Worm (Caenorhabditis elegans) whole organism, young adult: Measurements from ENCODE around the gene mrpl-35.

ENCODE experiments used
- B0261.1 ChIP-seq: sonication (generic microtip); optimal IDR thresholded peaks from 2 replicates; lab custom pipeline; 2016; ENCODE audit warnings: mild to moderate bottlenecking, missing genetic modification characterization, moderate library complexity, missing compliant biosample characterization
- B0336.3 ChIP-seq: fragments of 200-800 bp; sonication (Bioruptor generic); IDR thresholded peaks from 2 replicates; pipeline ENCODE4 v1.3.6; 2022; ENCODE audit warnings: missing genetic modification characterization, missing compliant biosample characterization
- C17E4.6 ChIP-seq: fragments of 200-800 bp; sonication (Bioruptor generic); IDR thresholded peaks from 2 replicates; pipeline ENCODE4 v1.3.6; 2022; ENCODE audit warnings: missing genetic modification reagents, missing genetic modification characterization, missing compliant biosample characterization
- F23B12.7 ChIP-seq: sonication (generic microtip); optimal IDR thresholded peaks from 2 replicates; lab custom pipeline; 2017; ENCODE audit warnings: missing genetic modification characterization, mild to moderate bottlenecking, missing compliant biosample characterization, antibody characterized with exemption, moderate library complexity; ENCODE audit not compliant: insufficient read depth
- F39B2.1 ChIP-seq: fragments of 200-800 bp; sonication (Bioruptor generic); IDR thresholded peaks from 2 replicates; pipeline ENCODE4 v1.3.6; 2022; ENCODE audit warnings: missing genetic modification reagents, missing genetic modification characterization, missing compliant biosample characterization
- T07F8.4 ChIP-seq: sonication (generic microtip); optimal IDR thresholded peaks from 2 replicates; lab custom pipeline; 2016; ENCODE audit warnings: mild to moderate bottlenecking, missing genetic modification characterization, moderate library complexity, missing compliant biosample characterization
- T26A5.8 ChIP-seq: sonication (generic microtip); optimal IDR thresholded peaks from 2 replicates; lab custom pipeline; 2016; ENCODE audit warnings: missing genetic modification characterization, missing compliant biosample characterization
- Y56A3A.18 ChIP-seq: fragments of 200-800 bp; sonication (Bioruptor generic); IDR thresholded peaks from 2 replicates; pipeline ENCODE4 v1.3.6; 2022; ENCODE audit warnings: missing genetic modification reagents, missing genetic modification characterization, missing compliant biosample characterization
- ZK185.1 ChIP-seq: sonication (generic microtip); optimal IDR thresholded peaks from 2 replicates; lab custom pipeline; 2016; ENCODE audit warnings: mild to moderate bottlenecking, missing genetic modification characterization, missing compliant biosample characterization; ENCODE audit not compliant: poor library complexity, severe bottlenecking
- aptf-2 ChIP-seq: fragments of 200-800 bp; sonication (Bioruptor generic); conservative IDR thresholded peaks from 2 replicates; pipeline ENCODE4 v1.3.6; 2022; ENCODE audit warnings: missing genetic modification reagents, missing genetic modification characterization, missing compliant biosample characterization
- athp-1 ChIP-seq: sonication (generic microtip); optimal IDR thresholded peaks from 2 replicates; lab custom pipeline; 2017; ENCODE audit warnings: mild to moderate bottlenecking, missing genetic modification characterization, missing compliant biosample characterization
- attf-5 ChIP-seq: fragments of 200-800 bp; sonication (Bioruptor generic); optimal IDR thresholded peaks from 2 replicates; lab custom pipeline; 2018; ENCODE audit warnings: mild to moderate bottlenecking, missing genetic modification characterization, missing compliant biosample characterization
- attf-6 ChIP-seq: fragments of 200-800 bp; sonication (Bioruptor generic); IDR thresholded peaks from 2 replicates; pipeline ENCODE4 v1.3.6; 2022; ENCODE audit warnings: missing genetic modification reagents, missing genetic modification characterization, missing compliant biosample characterization
- bed-2 ChIP-seq: fragments of 200-800 bp; sonication (Bioruptor generic); IDR thresholded peaks from 2 replicates; pipeline ENCODE4 v1.3.6; 2022; ENCODE audit warnings: missing genetic modification reagents, missing genetic modification characterization, missing compliant biosample characterization
- ceh-27 ChIP-seq: fragments of 200-800 bp; sonication (Bioruptor generic); optimal IDR thresholded peaks from 2 replicates; lab custom pipeline; 2018; ENCODE audit warnings: mild to moderate bottlenecking, missing genetic modification characterization, moderate library complexity, missing compliant biosample characterization
- dox-1 ChIP-seq: fragments of 200-800 bp; sonication (Bioruptor generic); IDR thresholded peaks from 2 replicates; pipeline ENCODE4 v1.3.6; 2022; ENCODE audit warnings: missing genetic modification reagents, missing genetic modification characterization, missing compliant biosample characterization
- dpl-1 ChIP-seq: fragments of 150-350 bp; optimal IDR thresholded peaks from 2 replicates; lab custom pipeline; 2014; ENCODE audit warnings: missing biosample characterization, missing genetic modification reagents, missing genetic modification characterization
- efl-1 ChIP-seq: fragments of 150-350 bp; optimal IDR thresholded peaks from 2 replicates; lab custom pipeline; 2014; ENCODE audit warnings: missing biosample characterization, missing genetic modification reagents, missing genetic modification characterization
- hlh-12 ChIP-seq: sonication (generic microtip); optimal IDR thresholded peaks from 2 replicates; lab custom pipeline; 2016; ENCODE audit warnings: missing genetic modification characterization, missing compliant biosample characterization
- hlh-26 ChIP-seq: fragments of 200-800 bp; sonication (Bioruptor generic); conservative IDR thresholded peaks from 2 replicates; pipeline ENCODE4 v1.3.6; 2022; ENCODE audit warnings: missing genetic modification reagents, missing genetic modification characterization, missing compliant biosample characterization
- lin-35 ChIP-seq, 3 experiments: fragments of 150-350 bp in 2 of 3; sonication (generic microtip) in 1 of 3; optimal IDR thresholded peaks; 2 replicates each; lab custom pipeline; 2014 to 2018; ENCODE audit warnings: missing biosample characterization in 3 of 3, missing genetic modification characterization in 3 of 3, missing genetic modification reagents in 3 of 3
- lsl-1 ChIP-seq: fragments of 200-800 bp; sonication (Bioruptor generic); optimal IDR thresholded peaks from 2 replicates; lab custom pipeline; 2018; ENCODE audit warnings: mild to moderate bottlenecking, missing genetic modification characterization, moderate library complexity, missing compliant biosample characterization
- madf-10 ChIP-seq: sonication (generic microtip); optimal IDR thresholded peaks from 2 replicates; lab custom pipeline; 2016; ENCODE audit warnings: mild to moderate bottlenecking, missing genetic modification characterization, missing compliant biosample characterization
- madf-8 ChIP-seq: fragments of 200-800 bp; sonication (Bioruptor generic); conservative IDR thresholded peaks from 2 replicates; pipeline ENCODE4 v1.3.6; 2022; ENCODE audit warnings: missing genetic modification reagents, missing genetic modification characterization, missing compliant biosample characterization
- mcd-1 ChIP-seq: fragments of 200-800 bp; sonication (Bioruptor generic); IDR thresholded peaks from 2 replicates; pipeline ENCODE4 v1.3.6; 2022; ENCODE audit warnings: missing genetic modification reagents, missing genetic modification characterization, missing compliant biosample characterization
- nhr-27 ChIP-seq: fragments of 200-800 bp; sonication (Bioruptor generic); optimal IDR thresholded peaks from 2 replicates; lab custom pipeline; 2018; ENCODE audit warnings: mild to moderate bottlenecking, missing genetic modification characterization, moderate library complexity, missing compliant biosample characterization
- pbrm-1 ChIP-seq: fragments of 200-800 bp; sonication (Bioruptor generic); IDR thresholded peaks from 2 replicates; pipeline ENCODE4 v1.3.6; 2022; ENCODE audit warnings: missing genetic modification reagents, missing genetic modification characterization, missing compliant biosample characterization
- rec-8 ChIP-seq, 2 experiments: sonication (generic microtip); optimal IDR thresholded peaks; 2 replicates each; lab custom pipeline; 2016; ENCODE audit warnings: mild to moderate bottlenecking in 2 of 2, missing genetic modification characterization in 2 of 2, missing genetic modification reagents in 2 of 2, missing genotype in 2 of 2, missing biosample characterization in 1 of 2, missing compliant biosample characterization in 1 of 2, moderate library complexity in 1 of 2
- snpc-4 ChIP-seq, 5 experiments: fragments of 150-350 bp in 1 of 5; sonication (generic microtip) in 4 of 5; optimal IDR thresholded peaks; 2 replicates each; lab custom pipeline; 2014 to 2018; ENCODE audit warnings: missing genetic modification characterization in 5 of 5, missing biosample characterization in 3 of 5, antibody characterized with exemption in 2 of 5, mild to moderate bottlenecking in 2 of 5, missing compliant biosample characterization in 2 of 5, missing genotype in 2 of 5, moderate library complexity in 2 of 5, missing genetic modification reagents in 1 of 5
- somi-1 ChIP-seq: fragments of 200-800 bp; sonication (Bioruptor generic); optimal IDR thresholded peaks from 2 replicates; lab custom pipeline; 2018; ENCODE audit warnings: mild to moderate bottlenecking, missing genetic modification characterization, missing compliant biosample characterization
- tbp1 ChIP-seq: fragments of 200-800 bp; sonication (Bioruptor generic); optimal IDR thresholded peaks from 2 replicates; lab custom pipeline; 2018; ENCODE audit warnings: mild to moderate bottlenecking, missing genetic modification characterization, missing compliant biosample characterization
- tlf-1 ChIP-seq: fragments of 200-800 bp; sonication (Bioruptor generic); optimal IDR thresholded peaks from 2 replicates; lab custom pipeline; 2018; ENCODE audit warnings: mild to moderate bottlenecking, missing genetic modification characterization, missing compliant biosample characterization
- ztf-26 ChIP-seq: sonication (generic microtip); optimal IDR thresholded peaks from 2 replicates; lab custom pipeline; 2017; ENCODE audit warnings: missing genetic modification characterization, missing compliant biosample characterization

mrpl-35 gene

ce11 chrIII:3540424-3540823 lies 30.4 kb downstream of the mrpl-35 start (continued):
- no peak for TF ChIP-seq aptf-2 (GFP tag; lab: Robert Waterston, UW)
- no peak for TF ChIP-seq ZK185.1 (tag; lab: Kevin White, UChicago)
- no peak for TF ChIP-seq tlf-1 (GFP tag; lab: Kevin White, UChicago)
- TF ChIP-seq efl-1 (GFP tag; lab: Kevin White, UChicago): peak; percentile 5
- 0 out of 2 replicates have a peak, but pooled peaks have one; percentile 28 for TF ChIP-seq dox-1 (GFP tag; lab: Robert Waterston, UW)
- no peak for TF ChIP-seq F39B2.1 (GFP tag; lab: Robert Waterston, UW)
- peak; percentile 86 for TF ChIP-seq mcd-1 (GFP tag; lab: Robert Waterston, UW)
- peak; percentile 75 for TF ChIP-seq attf-5 (GFP tag; lab: Kevin White, UChicago)
- no peak for TF ChIP-seq Y56A3A.18 (GFP tag; lab: Robert Waterston, UW)
- TF ChIP-seq lsl-1 (GFP tag; lab: Kevin White, UChicago): peak; percentile 52
- TF ChIP-seq madf-10 (tag; lab: Kevin White, UChicago): peak; percentile 17
- peak; percentile 15 for TF ChIP-seq ztf-26 (tag; lab: Kevin White, UChicago)
- no peak for TF ChIP-seq madf-8
- no peak for TF ChIP-seq nhr-27 (tag; lab: Kevin White, UChicago)
- no peak for TF ChIP-seq pbrm-1 (GFP tag; lab: Robert Waterston, UW)
- TF ChIP-seq rec-8 (tag; optimal IDR thresholded peaks at IDR 0.05; lab: Kevin White, UChicago): no peak
- no peak for TF ChIP-seq hlh-12 (tag; lab: Kevin White, UChicago)
- peak; percentile 2 for TF ChIP-seq F23B12.7 (tag; lab: Kevin White, UChicago)

DNA sequence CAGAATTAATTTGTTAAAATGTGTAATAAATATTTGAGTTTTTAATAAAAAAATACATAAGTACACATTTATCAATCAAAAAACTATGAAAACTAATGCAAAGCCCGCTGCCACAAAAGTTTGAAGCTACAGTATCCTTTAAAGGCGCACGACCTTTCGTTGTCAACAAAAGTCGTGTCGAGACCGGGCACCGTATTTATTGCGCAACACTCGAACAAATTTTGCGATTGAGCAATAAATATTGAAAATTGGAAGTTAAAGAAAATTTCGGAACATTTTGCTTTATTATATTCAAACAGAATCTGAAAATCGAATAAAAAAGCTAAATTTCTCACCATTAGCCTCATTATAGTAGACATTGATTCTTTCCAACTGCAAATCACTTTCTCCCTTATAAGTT lies 31.1 kb downstream of the mrpl-35 start:
- no peak for TF ChIP-seq tlf-1 (GFP tag; lab: Kevin White, UChicago)

DNA sequence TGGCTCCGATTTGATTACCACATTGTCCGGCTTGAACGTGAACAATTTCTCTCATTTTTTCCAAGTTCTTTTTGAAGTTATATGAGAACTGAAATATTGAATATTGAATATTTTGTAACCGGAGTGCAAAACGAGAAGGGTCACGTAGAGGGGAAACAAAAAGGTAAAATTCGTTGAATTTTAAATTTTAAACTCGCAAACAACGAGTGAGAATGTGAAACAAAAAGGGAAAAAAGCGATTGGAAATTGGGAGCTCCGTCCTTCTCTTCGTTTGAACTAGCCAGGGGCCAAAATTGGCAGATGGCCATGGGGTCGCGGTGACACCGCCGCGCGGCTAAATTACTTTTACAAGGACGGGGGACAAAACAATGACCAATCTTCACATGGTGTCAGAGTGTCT lies 31.5 kb downstream of the mrpl-35 start, which contains the start of gene ben-1:
ben-1 (minus strand) TSS at position 101 of the 400 bp plus-strand sequence.
- TF ChIP-seq F23B12.7 (tag; lab: Kevin White, UChicago) (no peak), somi-1 (GFP tag; lab: Kevin White, UChicago) (no peak), dpl-1 (GFP tag; lab: Kevin White, UChicago) (no peak), athp-1 (tag; lab: Kevin White, UChicago) (no peak), snpc-4 (GFP tag; optimal IDR thresholded peaks at IDR 0.05; lab: Kevin White, UChicago) (no peak), snpc-4 (tag; optimal IDR thresholded peaks at IDR 0.05; lab: Kevin White, UChicago) (no peak), B0336.3 (GFP tag; lab: Robert Waterston, UW) (no peak), tbp1 (GFP tag; lab: Kevin White, UChicago) (no peak), T07F8.4 (tag; lab: Kevin White, UChicago) (no peak), attf-6 (GFP tag; lab: Robert Waterston, UW) (no peak), T26A5.8 (tag; lab: Kevin White, UChicago) (no peak), B0261.1 (tag; lab: Kevin White, UChicago) (no peak), C17E4.6 (GFP tag; lab: Robert Waterston, UW) (no peak), ceh-27 (GFP tag; lab: Kevin White, UChicago) (no peak), lin-35 (GFP tag; optimal IDR thresholded peaks at IDR 0.05; lab: Kevin White, UChicago) (no peak), hlh-26 (GFP tag; lab: Robert Waterston, UW) (no peak), bed-2 (GFP tag; lab: Robert Waterston, UW) (no peak), attf-5 (GFP tag; lab: Kevin White, UChicago) (no peak)
